Fruit fly (Drosophila melanogaster): ENCODE measurements around the gene CG12104.

CG12104 gene

DNA sequence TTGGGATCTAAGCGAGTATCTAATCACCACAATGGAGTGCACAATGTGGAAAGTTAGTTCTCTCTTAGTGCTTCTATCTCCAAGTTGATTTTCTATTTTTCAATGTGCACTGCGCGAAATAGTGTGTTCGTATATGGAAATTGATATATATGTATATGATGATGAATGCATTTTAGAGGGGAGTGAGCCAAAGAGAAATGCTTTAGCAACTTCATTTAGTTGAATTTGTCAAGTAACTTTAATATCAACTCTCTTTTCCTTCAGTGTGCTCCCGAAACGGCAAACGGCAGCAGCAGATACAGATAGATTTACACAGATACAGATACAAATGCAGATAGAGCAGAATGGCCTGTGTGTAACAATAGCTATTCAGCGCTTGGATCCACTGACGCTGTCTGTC, 18.5 kb downstream of the CG12104 start (continued):
- TF ChIP-seq salm (tag; optimal IDR thresholded peaks at IDR 0.05) (peak; percentile 6), Ravus (GFP tag; IDR thresholded peaks at IDR 0.05) (no peak), CG30431 (GFP tag; optimal IDR thresholded peaks at IDR 0.05) (peak; percentile 52), chm (GFP tag; IDR thresholded peaks at IDR 0.05) (no peak), CG13287 (GFP tag; IDR thresholded peaks at IDR 0.05; ENCODE audit: partially characterized antibody) (no peak), CG34376 (GFP tag; optimal IDR thresholded peaks at IDR 0.05) (no peak), HmgD (GFP tag; optimal IDR thresholded peaks at IDR 0.05) (no peak), CG17359 (tag; optimal IDR thresholded peaks at IDR 0.05) (peak; percentile 27), sob (GFP tag; IDR thresholded peaks at IDR 0.05) (peak; percentile 55; the same call in 1 of the 2 replicates), CG15073 (GFP tag; optimal IDR thresholded peaks at IDR 0.05) (no peak), Gsc (GFP tag; IDR thresholded peaks at IDR 0.05) (no peak), pfk (GFP tag; optimal IDR thresholded peaks at IDR 0.05) (no peak), NC2α (GFP tag; optimal IDR thresholded peaks at IDR 0.05) (peak; percentile 44), jumu (GFP tag; optimal IDR thresholded peaks at IDR 0.05) (peak; percentile 41), ewg (GFP tag; optimal IDR thresholded peaks at IDR 0.05) (peak; percentile 57), Chrac-16 (GFP tag; optimal IDR thresholded peaks at IDR 0.05) (peak; percentile 71), jigr1 (GFP tag; IDR thresholded peaks at IDR 0.05) (no peak), PHDP (tag; optimal IDR thresholded peaks at IDR 0.05) (peak; percentile 62), so (GFP tag; IDR thresholded peaks at IDR 0.05) (peak; percentile 67; the same call in 2 of the 3 replicates), Asciz (GFP tag; optimal IDR thresholded peaks at IDR 0.05) (peak; percentile 68), Hand (GFP tag; optimal IDR thresholded peaks at IDR 0.05) (no peak), CG15514 (GFP tag; optimal IDR thresholded peaks at IDR 0.05) (no peak), CG3281 (GFP tag; optimal IDR thresholded peaks at IDR 0.05) (no peak), inv (GFP tag; IDR thresholded peaks at IDR 0.05; ENCODE audit: partially characterized antibody) (no peak), D19B (GFP tag; optimal IDR thresholded peaks at IDR 0.05) (no peak), H15 (GFP tag; IDR thresholded peaks at IDR 0.05) (0 out of 3 replicates have a peak, but pooled peaks have one; percentile 45), ci (GFP tag; IDR thresholded peaks at IDR 0.05) (peak; percentile 85), fru (optimal IDR thresholded peaks at IDR 0.05) (no peak), trh (GFP tag; optimal IDR thresholded peaks at IDR 0.05) (peak; percentile 26), Nf-YC (tag; optimal IDR thresholded peaks at IDR 0.05) (no peak), Side (GFP tag; optimal IDR thresholded peaks at IDR 0.05) (peak; percentile 44), klu (GFP tag; IDR thresholded peaks at IDR 0.05) (0 out of 2 replicates have a peak, but pooled peaks have one; percentile 10), kay (GFP tag; optimal IDR thresholded peaks at IDR 0.05) (peak; percentile 25), NC2β (GFP tag; optimal IDR thresholded peaks at IDR 0.05) (peak; percentile 64), CG9797 (GFP tag; optimal IDR thresholded peaks at IDR 0.05) (no peak), CG3726 (GFP tag; IDR thresholded peaks at IDR 0.05) (peak; percentile 55; the same call in 1 of the 3 replicates), E2f2 (GFP tag; IDR thresholded peaks at IDR 0.05) (no peak), CG8089 (GFP tag; optimal IDR thresholded peaks at IDR 0.05) (peak; percentile 38), CHES-1-like (GFP tag; optimal IDR thresholded peaks at IDR 0.05) (peak; percentile 42), zen (tag; optimal IDR thresholded peaks at IDR 0.05) (no peak), tgo (GFP tag; IDR thresholded peaks at IDR 0.05) (peak; percentile 64), her (GFP tag; optimal IDR thresholded peaks at IDR 0.05) (peak; percentile 11), CG12942 (GFP tag; optimal IDR thresholded peaks at IDR 0.05) (peak; percentile 61), CG10431 (GFP tag; optimal IDR thresholded peaks at IDR 0.05) (no peak), vnd (GFP tag; IDR thresholded peaks at IDR 0.05; ENCODE audit: partially characterized antibody) (no peak), CG30020 (tag; optimal IDR thresholded peaks at IDR 0.05) (no peak), chn (GFP tag; optimal IDR thresholded peaks at IDR 0.05) (peak; percentile 66), Mad (GFP tag; optimal IDR thresholded peaks at IDR 0.05) (peak; percentile 39), ranshi (GFP tag; IDR thresholded peaks at IDR 0.05) (no peak), GATAe (GFP tag; conservative IDR thresholded peaks at IDR 0.05) (0 out of 2 replicates have a peak, but pooled peaks have one; percentile 30), gem (tag; optimal IDR thresholded peaks at IDR 0.05) (peak; percentile 78), cad (GFP tag; optimal IDR thresholded peaks at IDR 0.05) (no peak)
